Worm (Caenorhabditis elegans): ENCODE measurements around the gene F02C12.2.

The F02C12.2 gene

DNA sequence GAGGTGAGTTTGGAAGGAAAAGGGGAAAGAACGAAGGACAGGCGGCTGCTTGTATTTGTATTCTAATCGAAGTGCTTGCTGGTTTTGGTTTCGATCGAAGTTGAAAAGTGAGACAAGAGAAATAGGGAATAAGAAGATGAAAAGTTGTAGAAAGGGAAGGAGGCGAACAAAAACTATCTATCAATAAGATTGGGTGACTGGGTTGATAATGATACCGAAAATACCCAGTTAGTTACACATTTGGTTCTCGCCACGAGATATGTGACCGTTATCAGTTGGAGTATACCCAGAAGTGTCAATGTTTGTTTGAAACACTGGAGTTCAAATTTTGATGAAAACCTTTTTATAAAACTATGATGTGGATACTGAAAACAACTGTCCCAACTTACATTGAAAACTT, 30.8 kb downstream of the F02C12.2 start:
- no peak for TF ChIP-seq snpc-4 (tag; optimal IDR thresholded peaks at IDR 0.05)
- no peak for TF ChIP-seq unc-62 (GFP tag; optimal IDR thresholded peaks at IDR 0.05)
- no peak for TF ChIP-seq nhr-237 (tag; optimal IDR thresholded peaks at IDR 0.05)
- TF ChIP-seq sem-2 (GFP tag; optimal IDR thresholded peaks at IDR 0.05) = no peak
- no peak for TF ChIP-seq tbx-8 (GFP tag; optimal IDR thresholded peaks at IDR 0.05)
- no peak for TF ChIP-seq drap-1 (GFP tag; optimal IDR thresholded peaks at IDR 0.05)

DNA sequence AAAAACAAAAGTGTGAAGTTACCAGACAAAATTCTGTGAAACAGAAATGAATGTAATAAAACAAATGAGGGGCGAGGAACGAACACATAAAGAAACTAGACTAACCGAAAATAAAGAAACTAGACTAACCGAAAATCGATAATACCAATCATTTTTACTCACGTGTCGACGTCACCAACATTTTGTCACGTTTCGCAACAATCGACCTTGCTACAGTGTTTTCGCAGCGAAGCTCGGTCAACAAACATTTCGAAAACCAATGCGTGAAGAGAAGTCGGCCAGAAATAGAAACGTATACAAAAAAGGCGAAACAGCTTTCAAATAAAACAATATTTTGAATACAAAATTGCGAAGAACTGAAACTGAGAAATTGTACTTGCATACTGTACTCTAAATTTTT, 32.2 kb downstream of the F02C12.2 start:
- no peak for TF ChIP-seq nhr-2 (tag; optimal IDR thresholded peaks at IDR 0.05)
- no peak for TF ChIP-seq nhr-28 (tag; optimal IDR thresholded peaks at IDR 0.05)
- no peak for TF ChIP-seq bed-3 (GFP tag; optimal IDR thresholded peaks at IDR 0.05)
- no peak for TF ChIP-seq ces-1 (GFP tag; optimal IDR thresholded peaks at IDR 0.05)
- no peak for TF ChIP-seq ham-2 (GFP tag; optimal IDR thresholded peaks at IDR 0.05)
- TF ChIP-seq nhr-237 (tag; optimal IDR thresholded peaks at IDR 0.05) = no peak
- TF ChIP-seq sem-2 (GFP tag; optimal IDR thresholded peaks at IDR 0.05) = no peak
- no peak for TF ChIP-seq tbx-8 (GFP tag; optimal IDR thresholded peaks at IDR 0.05)
- TF ChIP-seq nhr-12 (tag; optimal IDR thresholded peaks at IDR 0.05) = no peak
- no peak for TF ChIP-seq ztf-11 (tag; optimal IDR thresholded peaks at IDR 0.05)
- no peak for TF ChIP-seq drap-1 (GFP tag; optimal IDR thresholded peaks at IDR 0.05)
- no peak for TF ChIP-seq M03D4.4 (tag; optimal IDR thresholded peaks at IDR 0.05)
- no peak for TF ChIP-seq pha-4 (tag; optimal IDR thresholded peaks at IDR 0.05)
- no peak for TF ChIP-seq hlh-1 (tag; optimal IDR thresholded peaks at IDR 0.05)
- no peak for TF ChIP-seq cnd-1 (tag; optimal IDR thresholded peaks at IDR 0.05)
- TF ChIP-seq nhr-76 (tag; optimal IDR thresholded peaks at IDR 0.05) = no peak

DNA sequence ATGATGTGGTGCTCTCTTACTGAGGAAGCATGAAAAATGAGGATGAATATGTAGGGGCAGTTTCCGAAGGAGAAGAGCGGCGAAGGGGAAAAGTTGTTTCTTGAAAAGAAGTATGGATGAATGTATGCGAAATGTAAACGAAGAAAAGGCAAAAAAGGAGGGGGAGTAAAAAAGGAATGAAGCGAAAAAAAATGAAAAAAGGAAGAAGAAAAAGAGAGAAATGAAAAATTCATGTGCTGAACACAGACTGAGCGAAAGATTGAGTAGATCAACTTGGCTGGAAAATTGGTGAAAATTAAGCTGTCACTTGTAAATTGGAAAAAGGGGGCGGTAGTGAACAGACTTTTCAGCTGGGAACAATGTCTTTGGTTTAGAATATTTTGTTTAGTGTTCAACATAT, 34.2 kb downstream of the F02C12.2 start, which contains the start of gene C49F8.1:
C49F8.1 (minus strand) TSS at position 101 of the 400 bp plus-strand sequence.
- no peak for TF ChIP-seq sptf-1 (tag; optimal IDR thresholded peaks at IDR 0.05)
- TF ChIP-seq drap-1 (GFP tag; optimal IDR thresholded peaks at IDR 0.05) = no peak
- no peak for TF ChIP-seq lsy-2 (tag; optimal IDR thresholded peaks at IDR 0.05)
- TF ChIP-seq nhr-237 (tag; optimal IDR thresholded peaks at IDR 0.05) = no peak
- no peak for TF ChIP-seq hlh-1 (tag; optimal IDR thresholded peaks at IDR 0.05)
- TF ChIP-seq ceh-83 (GFP tag; optimal IDR thresholded peaks at IDR 0.05) = no peak
- TF ChIP-seq nhr-2 (tag; optimal IDR thresholded peaks at IDR 0.05) = no peak
- no peak for TF ChIP-seq mls-2 (tag; optimal IDR thresholded peaks at IDR 0.05)
- TF ChIP-seq pha-4 (tag; optimal IDR thresholded peaks at IDR 0.05) = no peak
- no peak for TF ChIP-seq ztf-11 (tag; optimal IDR thresholded peaks at IDR 0.05)
- TF ChIP-seq unc-62 (GFP tag; optimal IDR thresholded peaks at IDR 0.05) = no peak
- no peak for TF ChIP-seq elt-3 (tag; optimal IDR thresholded peaks at IDR 0.05)
- no peak for TF ChIP-seq ceh-43 (GFP tag; optimal IDR thresholded peaks at IDR 0.05)
- no peak for TF ChIP-seq nhr-76 (tag; optimal IDR thresholded peaks at IDR 0.05)
- no peak for TF ChIP-seq snpc-4 (tag; optimal IDR thresholded peaks at IDR 0.05)

DNA sequence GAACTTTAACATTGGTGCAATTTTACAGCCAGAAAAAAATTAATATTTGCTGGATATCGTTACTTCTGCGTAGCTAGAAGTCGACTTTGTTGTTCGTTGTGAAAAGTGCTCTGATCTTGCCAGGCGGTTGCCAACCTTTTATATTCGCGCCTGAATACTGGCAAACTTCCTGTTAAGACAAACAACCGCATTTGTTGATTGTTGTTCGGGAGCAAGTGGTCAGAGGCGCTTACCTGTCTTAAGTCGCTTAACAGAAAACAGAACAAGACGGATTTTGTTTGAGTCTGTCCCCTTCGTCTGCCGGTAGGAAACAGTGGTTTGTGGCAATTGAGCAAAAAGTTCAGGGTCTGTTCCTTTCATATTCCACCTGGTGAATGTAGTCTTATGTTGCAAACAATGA, 36.6 kb downstream of the F02C12.2 start, which contains the start of gene C49F8.15:
C49F8.15 (minus strand) TSS at position 101 of the 400 bp plus-strand sequence.
- TF ChIP-seq ces-1 (GFP tag; optimal IDR thresholded peaks at IDR 0.05) = no peak
- TF ChIP-seq nhr-2 (tag; optimal IDR thresholded peaks at IDR 0.05) = no peak
- TF ChIP-seq cnd-1 (tag; optimal IDR thresholded peaks at IDR 0.05) = no peak
- TF ChIP-seq nhr-237 (tag; optimal IDR thresholded peaks at IDR 0.05) = no peak
- TF ChIP-seq zip-8 (tag; optimal IDR thresholded peaks at IDR 0.05) = no peak
- TF ChIP-seq elt-1 (tag; optimal IDR thresholded peaks at IDR 0.05; ENCODE audit: borderline replicate concordance, insufficient read depth) = no peak
- TF ChIP-seq mep-1 (tag; optimal IDR thresholded peaks at IDR 0.05) = no peak
- TF ChIP-seq hlh-1 (tag; optimal IDR thresholded peaks at IDR 0.05) = no peak
- TF ChIP-seq ceh-43 (GFP tag; optimal IDR thresholded peaks at IDR 0.05) = no peak
- TF ChIP-seq lin-32 (GFP tag; optimal IDR thresholded peaks at IDR 0.05) = no peak
- no peak for TF ChIP-seq flh-1 (GFP tag; optimal IDR thresholded peaks at IDR 0.05)

DNA sequence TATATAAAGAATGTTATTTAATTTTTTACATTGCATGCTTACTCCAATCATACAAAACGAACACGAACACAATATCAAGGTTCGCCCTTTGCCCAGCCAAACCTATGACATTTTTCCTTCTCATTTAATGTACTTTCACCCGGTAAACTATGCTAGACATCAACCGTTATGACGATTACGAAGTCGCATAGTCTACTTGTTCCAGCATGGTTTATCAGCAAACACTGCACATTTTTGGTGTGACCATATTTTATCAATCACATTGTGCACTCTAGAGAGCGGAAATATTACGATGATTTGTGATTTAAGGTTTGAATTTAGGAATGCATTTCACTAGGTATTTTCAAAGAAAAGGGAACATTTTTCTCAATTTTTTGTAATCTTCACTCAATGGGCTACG, 38.5 kb downstream of the F02C12.2 start:
- TF ChIP-seq mls-2 (tag; optimal IDR thresholded peaks at IDR 0.05) (no peak), hlh-1 (tag; optimal IDR thresholded peaks at IDR 0.05) (no peak), nhr-28 (tag; optimal IDR thresholded peaks at IDR 0.05) (no peak), elt-3 (tag; optimal IDR thresholded peaks at IDR 0.05) (no peak), cnd-1 (tag; optimal IDR thresholded peaks at IDR 0.05) (no peak), unc-120 (tag; optimal IDR thresholded peaks at IDR 0.05; ENCODE audit: poor library complexity, severe bottlenecking) (no peak), lsy-2 (tag; optimal IDR thresholded peaks at IDR 0.05) (no peak), mep-1 (tag; optimal IDR thresholded peaks at IDR 0.05) (no peak), lin-13 (tag; optimal IDR thresholded peaks at IDR 0.05) (no peak), ztf-11 (tag; optimal IDR thresholded peaks at IDR 0.05) (no peak), elt-1 (tag; optimal IDR thresholded peaks at IDR 0.05; ENCODE audit: borderline replicate concordance, insufficient read depth) (no peak), sptf-1 (tag; optimal IDR thresholded peaks at IDR 0.05) (no peak), ceh-43 (GFP tag; optimal IDR thresholded peaks at IDR 0.05) (no peak)
